Worm (Caenorhabditis elegans) whole organism, mixed stage, embryonic: ENCODE results near the gene R05G9.1.

Source experiments
- ceh-39 ChIP-seq: fragments of 150-350 bp; optimal IDR thresholded peaks from 2 replicates; lab custom pipeline; 2014; ENCODE audit warnings: missing biosample characterization, missing genetic modification characterization
- lsy-2 ChIP-seq: fragments of 150-350 bp; optimal IDR thresholded peaks from 2 replicates; lab custom pipeline; 2014; ENCODE audit warnings: missing biosample characterization, missing genetic modification characterization
- nhr-28 ChIP-seq: fragments of 150-350 bp; optimal IDR thresholded peaks from 2 replicates; lab custom pipeline; 2014; ENCODE audit warnings: missing biosample characterization, missing genetic modification characterization
- pha-4 ChIP-seq: fragments of 150-350 bp; optimal IDR thresholded peaks from 2 replicates; lab custom pipeline; 2018; ENCODE audit warnings: missing biosample characterization, missing genetic modification reagents, missing genetic modification characterization
- unc-39 ChIP-seq: fragments of 150-350 bp; optimal IDR thresholded peaks from 2 replicates; lab custom pipeline; 2014; ENCODE audit warnings: missing biosample characterization, missing genetic modification characterization

DNA sequence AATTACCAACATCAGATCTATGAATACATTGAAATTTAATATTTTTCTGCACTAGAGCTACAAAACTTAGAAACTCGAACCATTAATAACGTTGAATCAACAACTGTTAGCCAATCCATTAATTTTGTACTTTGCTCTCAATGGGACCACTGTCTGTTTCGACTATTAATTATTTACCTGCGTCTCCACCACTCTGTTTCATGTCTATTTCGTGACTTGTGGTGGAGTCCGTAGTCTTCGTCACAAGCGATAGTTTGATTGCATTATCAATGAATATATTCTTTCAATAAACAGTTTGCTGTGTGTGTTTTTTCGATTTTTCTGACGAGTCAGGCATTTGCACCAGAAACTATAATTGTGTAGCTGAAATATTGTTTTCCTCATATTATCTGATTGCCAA is 16.6 kb upstream of the R05G9.1 start:
- no peak for TF ChIP-seq nhr-28
- TF ChIP-seq unc-39 (tag; lab: Kevin White, UChicago) = no peak
- TF ChIP-seq pha-4 (tag; lab: Kevin White, UChicago) = no peak
- no peak for TF ChIP-seq lsy-2 (tag; lab: Kevin White, UChicago)
- no peak for TF ChIP-seq ceh-39 (tag; lab: Kevin White, UChicago)
